Worm (Caenorhabditis elegans): ENCODE measurements around the gene F22H10.3.

The F22H10.3 gene

ce11 chrX:16677672-16678071, at the start of gene F22H10.3 (continued):
- no peak for TF ChIP-seq pha-4 (GFP tag; IDR thresholded peaks at IDR 0.05)
- no peak for TF ChIP-seq pha-4 (tag; optimal IDR thresholded peaks at IDR 0.05)
- peak; percentile 62 for TF ChIP-seq dmd-6 (GFP tag; IDR thresholded peaks at IDR 0.05)
- no peak for TF ChIP-seq attf-4 (tag; optimal IDR thresholded peaks at IDR 0.05)
- no peak for TF ChIP-seq unc-130 (GFP tag; optimal IDR thresholded peaks at IDR 0.05)
- TF ChIP-seq ZK337.2 (GFP tag; IDR thresholded peaks at IDR 0.05): no peak
- TF ChIP-seq nhr-6 (tag; optimal IDR thresholded peaks at IDR 0.05): peak; percentile 7
- no peak for TF ChIP-seq ceh-44 (GFP tag; IDR thresholded peaks at IDR 0.05)
- TF ChIP-seq zfp-3 (GFP tag; conservative IDR thresholded peaks at IDR 0.05): no peak
- peak in 1 of 2 experiments; percentile 13 for TF ChIP-seq unc-62 (GFP tag; optimal IDR thresholded peaks at IDR 0.05 in 1 of 2)
- no peak for TF ChIP-seq unc-62 (tag; optimal IDR thresholded peaks at IDR 0.05)
- peak; percentile 39 for TF ChIP-seq nhr-28 (tag; optimal IDR thresholded peaks at IDR 0.05)
- peak; percentile 73 for TF ChIP-seq pqm-1 (tag; optimal IDR thresholded peaks at IDR 0.05)
- no peak for TF ChIP-seq hmg-1.1 (GFP tag; IDR thresholded peaks at IDR 0.05)
- no peak for TF ChIP-seq Y75B8A.6 (GFP tag; IDR thresholded peaks at IDR 0.05)
- no peak for TF ChIP-seq ces-1 (GFP tag; optimal IDR thresholded peaks at IDR 0.05)
- no peak for TF ChIP-seq F44E2.7 (GFP tag; IDR thresholded peaks at IDR 0.05)
- no peak for TF ChIP-seq dmd-9 (GFP tag; IDR thresholded peaks at IDR 0.05)
- no peak for TF ChIP-seq aly-2 (tag; optimal IDR thresholded peaks at IDR 0.05)
- TF ChIP-seq spr-1 (tag; optimal IDR thresholded peaks at IDR 0.05): no peak
- TF ChIP-seq lin-38 (GFP tag; IDR thresholded peaks at IDR 0.05): no peak
- no peak for TF ChIP-seq ZK546.5 (tag; optimal IDR thresholded peaks at IDR 0.05)
- TF ChIP-seq nhr-76 (tag; optimal IDR thresholded peaks at IDR 0.05): no peak
- TF ChIP-seq nhr-237 (tag; optimal IDR thresholded peaks at IDR 0.05): no peak
- TF ChIP-seq sdz-12 (GFP tag; optimal IDR thresholded peaks at IDR 0.05): no peak
- no peak for TF ChIP-seq spr-3 (GFP tag; optimal IDR thresholded peaks at IDR 0.05)
- no peak for TF ChIP-seq lsy-2 (tag; optimal IDR thresholded peaks at IDR 0.05)
- no peak for TF ChIP-seq egl-43 (GFP tag; IDR thresholded peaks at IDR 0.05)
- no peak for TF ChIP-seq zag-1 (tag; optimal IDR thresholded peaks at IDR 0.05)
- no peak for TF ChIP-seq lir-3 (tag; optimal IDR thresholded peaks at IDR 0.05)
- TF ChIP-seq mes-2 (tag; optimal IDR thresholded peaks at IDR 0.05; ENCODE audit: poor library complexity, severe bottlenecking): peak; percentile 13
- no peak for TF ChIP-seq lin-29 (GFP tag; IDR thresholded peaks at IDR 0.05)
- TF ChIP-seq lin-13 (GFP tag; optimal IDR thresholded peaks at IDR 0.05): no peak
- no peak for TF ChIP-seq R02D3.7 (tag; optimal IDR thresholded peaks at IDR 0.05)
- no peak for TF ChIP-seq jun-1 (tag; optimal IDR thresholded peaks at IDR 0.05)
- no peak for TF ChIP-seq egl-27 (tag; optimal IDR thresholded peaks at IDR 0.05)
- TF ChIP-seq nhr-41 (GFP tag; IDR thresholded peaks at IDR 0.05): 0 out of 2 replicates have a peak, but pooled peaks have one; percentile 20
- TF ChIP-seq nhr-25 (tag; optimal IDR thresholded peaks at IDR 0.05; ENCODE audit: borderline replicate concordance, insufficient read depth): no peak
- TF ChIP-seq mep-1 (tag; optimal IDR thresholded peaks at IDR 0.05): peak; percentile 26
- TF ChIP-seq rbr-2 (tag; optimal IDR thresholded peaks at IDR 0.05): no peak
- no peak for TF ChIP-seq fkh-10 (GFP tag; optimal IDR thresholded peaks at IDR 0.05)
- no peak for TF ChIP-seq dpl-1 (GFP tag; optimal IDR thresholded peaks at IDR 0.05)
- TF ChIP-seq unc-39 (tag; optimal IDR thresholded peaks at IDR 0.05): no peak
- TF ChIP-seq vab-7 (GFP tag; IDR thresholded peaks at IDR 0.05): no peak
- no peak for TF ChIP-seq tra-1 (GFP tag; IDR thresholded peaks at IDR 0.05)
- TF ChIP-seq snpc-1.2 (GFP tag; IDR thresholded peaks at IDR 0.05): no peak
- TF ChIP-seq arid-1 (GFP tag; conservative IDR thresholded peaks at IDR 0.05): no peak
- no peak for TF ChIP-seq daf-12 (tag; optimal IDR thresholded peaks at IDR 0.05)
- peak; percentile 18; the same call in 1 of the 2 replicates for TF ChIP-seq lin-1 (GFP tag; IDR thresholded peaks at IDR 0.05)
- TF ChIP-seq mdl-1 (tag; optimal IDR thresholded peaks at IDR 0.05): no peak
- no peak for TF ChIP-seq nhr-42 (GFP tag; IDR thresholded peaks at IDR 0.05)
- no peak for TF ChIP-seq tag-97 (GFP tag; IDR thresholded peaks at IDR 0.05)
- TF ChIP-seq zip-11 (GFP tag; IDR thresholded peaks at IDR 0.05): no peak
